Fruit fly (Drosophila melanogaster): ENCODE measurements around the gene CG12355.

Gene CG12355

dm6 chr3L:15533402-15534129, 38.2 kb upstream of the CG12355 start (continued):
- TF ChIP-seq CG1832 (GFP tag; optimal IDR thresholded peaks at IDR 0.05) = no peak
- no peak for TF ChIP-seq ro (GFP tag; IDR thresholded peaks at IDR 0.05)
- TF ChIP-seq Opbp (GFP tag; IDR thresholded peaks at IDR 0.05; ENCODE audit: partially characterized antibody) = no peak
- no peak for TF ChIP-seq sim (GFP tag; IDR thresholded peaks at IDR 0.05)
- no peak for TF ChIP-seq CG5245 (GFP tag; optimal IDR thresholded peaks at IDR 0.05)
- no peak for TF ChIP-seq CG10366 (GFP tag; IDR thresholded peaks at IDR 0.05)
- TF ChIP-seq Lhr (GFP tag; optimal IDR thresholded peaks at IDR 0.05) = no peak
- no peak for TF ChIP-seq twi (tag; optimal IDR thresholded peaks at IDR 0.05)
- no peak for TF ChIP-seq ato (GFP tag; IDR thresholded peaks at IDR 0.05; ENCODE audit: partially characterized antibody)
- peak; percentile 25 for TF ChIP-seq CG15601 (tag; optimal IDR thresholded peaks at IDR 0.05)
- no peak for TF ChIP-seq jing (GFP tag; optimal IDR thresholded peaks at IDR 0.05)
- no peak for TF ChIP-seq kay (GFP tag; optimal IDR thresholded peaks at IDR 0.05)
- TF ChIP-seq CG17186 (GFP tag; optimal IDR thresholded peaks at IDR 0.05) = peak; percentile 30
- no peak for TF ChIP-seq Myb (GFP tag; optimal IDR thresholded peaks at IDR 0.05)
- TF ChIP-seq CG1602 (GFP tag; optimal IDR thresholded peaks at IDR 0.05) = no peak
- no peak for TF ChIP-seq br (optimal IDR thresholded peaks at IDR 0.05)
- TF ChIP-seq nerfin-2 (GFP tag; IDR thresholded peaks at IDR 0.05; ENCODE audit: partially characterized antibody) = no peak
- TF ChIP-seq BtbVII (GFP tag; optimal IDR thresholded peaks at IDR 0.05) = no peak
- no peak for TF ChIP-seq CG3838 (GFP tag; optimal IDR thresholded peaks at IDR 0.05)
- TF ChIP-seq CG17612 (GFP tag; IDR thresholded peaks at IDR 0.05) = no peak
- peak; percentile 57 for TF ChIP-seq CG17359 (tag; optimal IDR thresholded peaks at IDR 0.05)
- TF ChIP-seq CG11456 (GFP tag; IDR thresholded peaks at IDR 0.05) = no peak
- no peak for TF ChIP-seq CG43689 (GFP tag; IDR thresholded peaks at IDR 0.05)
- 0 out of 2 replicates have a peak, but pooled peaks have one; percentile 48 for TF ChIP-seq CG32767 (GFP tag; IDR thresholded peaks at IDR 0.05)
- TF ChIP-seq H15 (GFP tag; IDR thresholded peaks at IDR 0.05) = no peak
- peak; percentile 2 for TF ChIP-seq Sry-δ (GFP tag; optimal IDR thresholded peaks at IDR 0.05)
- no peak for TF ChIP-seq dati (GFP tag; IDR thresholded peaks at IDR 0.05)
- TF ChIP-seq Mad (GFP tag; optimal IDR thresholded peaks at IDR 0.05) = no peak
- TF ChIP-seq inv (GFP tag; IDR thresholded peaks at IDR 0.05; ENCODE audit: partially characterized antibody) = no peak
- no peak for TF ChIP-seq z (GFP tag; IDR thresholded peaks at IDR 0.05)
- TF ChIP-seq esg (GFP tag; conservative IDR thresholded peaks at IDR 0.05) = peak; percentile 18; the same call in 1 of the 2 replicates
- TF ChIP-seq chm (GFP tag; IDR thresholded peaks at IDR 0.05) = no peak
- no peak for TF ChIP-seq da (GFP tag; optimal IDR thresholded peaks at IDR 0.05)
- TF ChIP-seq NC2β (GFP tag; optimal IDR thresholded peaks at IDR 0.05) = no peak
- TF ChIP-seq sisA (GFP tag; IDR thresholded peaks at IDR 0.05) = peak; percentile 16; the same call in 1 of the 2 replicates
- no peak for TF ChIP-seq HmgD (GFP tag; optimal IDR thresholded peaks at IDR 0.05)
- TF ChIP-seq zen (tag; optimal IDR thresholded peaks at IDR 0.05) = peak; percentile 1
- TF ChIP-seq CG10959 (GFP tag; IDR thresholded peaks at IDR 0.05) = no peak
- TF ChIP-seq aop (GFP tag; IDR thresholded peaks at IDR 0.05) = no peak
- TF ChIP-seq CG16863 (GFP tag; optimal IDR thresholded peaks at IDR 0.05) = peak; percentile 27
- peak; percentile 20 for TF ChIP-seq CG10209 (GFP tag; optimal IDR thresholded peaks at IDR 0.05)
- no peak for TF ChIP-seq Camta (GFP tag; optimal IDR thresholded peaks at IDR 0.05)
- TF ChIP-seq zfh1 (GFP tag; IDR thresholded peaks at IDR 0.05) = peak; percentile 20; the same call in 1 of the 3 replicates
- TF ChIP-seq trem (tag; optimal IDR thresholded peaks at IDR 0.05) = peak; percentile 8
- TF ChIP-seq schlank (tag; optimal IDR thresholded peaks at IDR 0.05) = no peak
- TF ChIP-seq CG11504 (tag; optimal IDR thresholded peaks at IDR 0.05) = peak; percentile 59
- TF ChIP-seq H2.0 (GFP tag; IDR thresholded peaks at IDR 0.05) = peak; percentile 46; the same call in 1 of the 2 replicates
- peak; percentile 34 for TF ChIP-seq CG33557 (GFP tag; optimal IDR thresholded peaks at IDR 0.05)
- TF ChIP-seq ken (GFP tag; IDR thresholded peaks at IDR 0.05) = peak; percentile 35; the same call in 1 of the 3 replicates
- no peak for TF ChIP-seq Bgb (GFP tag; IDR thresholded peaks at IDR 0.05; ENCODE audit: partially characterized antibody)
